Worm (Caenorhabditis elegans) whole organism, L1 larva: Measurements from ENCODE around the gene B0024.3.

Experiments used
- C04F5.9 ChIP-seq: sonication (generic microtip); optimal IDR thresholded peaks from 2 replicates; lab custom pipeline; 2016; ENCODE audit warnings: missing genetic modification characterization, missing compliant biosample characterization
- C16A3.4 ChIP-seq: fragments of 150-350 bp; optimal IDR thresholded peaks from 2 replicates; lab custom pipeline; 2014; ENCODE audit warnings: missing biosample characterization, missing genetic modification characterization
- C34B4.2 ChIP-seq: sonication (generic microtip); optimal IDR thresholded peaks from 2 replicates; lab custom pipeline; 2017; ENCODE audit warnings: mild to moderate bottlenecking, missing genetic modification characterization, missing compliant biosample characterization
- ama-1 ChIP-seq: fragments of 150-350 bp; optimal IDR thresholded peaks from 2 replicates; lab custom pipeline; 2014
- blmp-1 ChIP-seq: fragments of 150-350 bp; optimal IDR thresholded peaks from 2 replicates; lab custom pipeline; 2014; ENCODE audit warnings: missing biosample characterization, missing genetic modification characterization
- ceh-82 ChIP-seq, 3 experiments: fragments of 150-350 bp in 1 of 3; sonication (generic microtip) in 2 of 3; optimal IDR thresholded peaks; 2 replicates each; lab custom pipeline; 2014 to 2017; ENCODE audit warnings: missing biosample characterization in 3 of 3, missing genetic modification characterization in 3 of 3
- ceh-88 ChIP-seq: fragments of 200-800 bp; sonication (Bioruptor generic); IDR thresholded peaks from 2 replicates; pipeline ENCODE4 v1.3.6; 2022; ENCODE audit warnings: missing genetic modification characterization, missing compliant biosample characterization
- ces-1 ChIP-seq: fragments of 150-350 bp; optimal IDR thresholded peaks from 2 replicates; lab custom pipeline; 2014; ENCODE audit warnings: missing biosample characterization, missing genetic modification reagents, missing genetic modification characterization
- dpl-1 ChIP-seq, 3 experiments: fragments of 150-350 bp in 2 of 3; sonication (generic microtip) in 1 of 3; optimal IDR thresholded peaks; 2 replicates each; lab custom pipeline; 2014 to 2017; ENCODE audit warnings: missing biosample characterization in 3 of 3, missing genetic modification characterization in 3 of 3, missing genetic modification reagents in 3 of 3
- dsc-1 ChIP-seq: sonication (generic microtip); optimal IDR thresholded peaks from 2 replicates; lab custom pipeline; 2016; ENCODE audit warnings: mild to moderate bottlenecking, missing genetic modification characterization, missing compliant biosample characterization
- efl-1 ChIP-seq, 4 experiments: fragments of 150-350 bp; optimal IDR thresholded peaks in 3 of 4; peaks in 1 of 4; 1 replicate in 1 of 4; 2 replicates in 3 of 4; lab custom pipeline; 2014; ENCODE audit warnings: missing biosample characterization in 2 of 4, missing genetic modification characterization in 2 of 4, missing genetic modification reagents in 2 of 4
- egl-13 ChIP-seq: sonication (generic microtip); optimal IDR thresholded peaks from 2 replicates; lab custom pipeline; 2016; ENCODE audit warnings: missing genotype, missing genetic modification reagents, missing genetic modification characterization, missing compliant biosample characterization
- fkh-10 ChIP-seq: sonication (generic microtip); optimal IDR thresholded peaks from 2 replicates; lab custom pipeline; 2017; ENCODE audit warnings: missing biosample characterization, missing genetic modification reagents, missing genetic modification characterization
- fkh-8 ChIP-seq: sonication (generic microtip); optimal IDR thresholded peaks from 2 replicates; lab custom pipeline; 2016; ENCODE audit warnings: mild to moderate bottlenecking, missing genetic modification characterization, missing compliant biosample characterization
- fos-1 ChIP-seq: fragments of 150-350 bp; optimal IDR thresholded peaks from 2 replicates; lab custom pipeline; 2014; ENCODE audit warnings: missing biosample characterization, missing genetic modification characterization
- hlh-17 ChIP-seq: fragments of 200-800 bp; sonication (Bioruptor generic); optimal IDR thresholded peaks from 2 replicates; lab custom pipeline; 2018; ENCODE audit warnings: missing genetic modification characterization, mild to moderate bottlenecking, missing compliant biosample characterization, moderate library complexity, borderline replicate concordance
- hlh-4 ChIP-seq: sonication (generic microtip); optimal IDR thresholded peaks from 2 replicates; lab custom pipeline; 2016; ENCODE audit warnings: mild to moderate bottlenecking, missing genetic modification characterization, missing compliant biosample characterization
- irx-1 ChIP-seq: sonication (generic microtip); optimal IDR thresholded peaks from 2 replicates; lab custom pipeline; 2016; ENCODE audit warnings: missing genetic modification characterization, missing compliant biosample characterization
- jun-1 ChIP-seq: fragments of 150-350 bp; optimal IDR thresholded peaks from 2 replicates; lab custom pipeline; 2014; ENCODE audit warnings: missing biosample characterization, missing genetic modification reagents, missing genetic modification characterization
- lin-14 ChIP-seq: fragments of 200-800 bp; sonication (Bioruptor generic); optimal IDR thresholded peaks from 2 replicates; lab custom pipeline; 2018; ENCODE audit warnings: mild to moderate bottlenecking, missing genetic modification characterization, moderate library complexity, missing compliant biosample characterization
- lin-35 ChIP-seq, 2 experiments: fragments of 150-350 bp; optimal IDR thresholded peaks; 2 replicates each; lab custom pipeline; 2014; ENCODE audit warnings: missing biosample characterization in 2 of 2, missing genetic modification characterization in 2 of 2, missing genetic modification reagents in 2 of 2
- lsy-2 ChIP-seq, 2 experiments: fragments of 150-350 bp; optimal IDR thresholded peaks; 2 replicates each; lab custom pipeline; 2014; ENCODE audit warnings: missing biosample characterization in 2 of 2, missing genetic modification characterization in 2 of 2
- mab-9 ChIP-seq: fragments of 200-800 bp; sonication (Bioruptor generic); IDR thresholded peaks from 2 replicates; pipeline ENCODE4 v1.3.6; 2022; ENCODE audit warnings: missing genetic modification reagents, missing genetic modification characterization, missing compliant biosample characterization
- mdl-1 ChIP-seq, 2 experiments: fragments of 150-350 bp; optimal IDR thresholded peaks; 2 replicates each; lab custom pipeline; 2014 to 2017; ENCODE audit warnings: missing biosample characterization in 2 of 2, missing genetic modification characterization in 2 of 2, inconsistent platforms in 1 of 2
- mef-2 ChIP-seq: fragments of 150-350 bp; optimal IDR thresholded peaks from 2 replicates; lab custom pipeline; 2014; ENCODE audit warnings: missing biosample characterization, missing genetic modification characterization
- mep-1 ChIP-seq: fragments of 150-350 bp; optimal IDR thresholded peaks from 2 replicates; lab custom pipeline; 2014; ENCODE audit warnings: missing biosample characterization, missing genetic modification characterization
- nhr-12 ChIP-seq: sonication (generic microtip); optimal IDR thresholded peaks from 2 replicates; lab custom pipeline; 2017; ENCODE audit warnings: missing biosample characterization, missing genetic modification characterization
- nhr-47 ChIP-seq: sonication (generic microtip); optimal IDR thresholded peaks from 2 replicates; lab custom pipeline; 2016; ENCODE audit warnings: mild to moderate bottlenecking, missing genetic modification characterization, moderate library complexity, missing compliant biosample characterization
- nhr-71 ChIP-seq: sonication (generic microtip); optimal IDR thresholded peaks from 2 replicates; lab custom pipeline; 2016; ENCODE audit warnings: mild to moderate bottlenecking, missing genetic modification characterization, moderate library complexity, missing compliant biosample characterization
- pax-3 ChIP-seq: fragments of 200-800 bp; sonication (Bioruptor generic); optimal IDR thresholded peaks from 2 replicates; lab custom pipeline; 2018; ENCODE audit warnings: mild to moderate bottlenecking, missing genetic modification characterization, moderate library complexity, missing compliant biosample characterization
- pqm-1 ChIP-seq: sonication (generic microtip); optimal IDR thresholded peaks from 3 replicates; lab custom pipeline; 2017; ENCODE audit warnings: missing biosample characterization, missing genetic modification characterization
- rnt-1 ChIP-seq: sonication (generic microtip); optimal IDR thresholded peaks from 2 replicates; lab custom pipeline; 2016; ENCODE audit warnings: mild to moderate bottlenecking, missing genetic modification characterization, moderate library complexity, missing compliant biosample characterization
- skn-1 ChIP-seq: fragments of 150-350 bp; optimal IDR thresholded peaks from 2 replicates; lab custom pipeline; 2014; ENCODE audit warnings: missing biosample characterization, missing genetic modification characterization
- snu-23 ChIP-seq: sonication (generic microtip); optimal IDR thresholded peaks from 2 replicates; lab custom pipeline; 2016; ENCODE audit warnings: missing genetic modification characterization, missing compliant biosample characterization
- sptf-1 ChIP-seq: fragments of 150-350 bp; optimal IDR thresholded peaks from 2 replicates; lab custom pipeline; 2014; ENCODE audit warnings: missing biosample characterization, missing genetic modification characterization
- swsn-7 ChIP-seq: sonication (generic microtip); optimal IDR thresholded peaks from 2 replicates; lab custom pipeline; 2016; ENCODE audit warnings: missing genetic modification characterization, missing compliant biosample characterization
- tbx-2 ChIP-seq: sonication (generic microtip); optimal IDR thresholded peaks from 2 replicates; lab custom pipeline; 2016; ENCODE audit warnings: missing genetic modification characterization, missing compliant biosample characterization
- unc-30 ChIP-seq: sonication (generic microtip); optimal IDR thresholded peaks from 2 replicates; lab custom pipeline; 2017; ENCODE audit warnings: missing biosample characterization, missing genetic modification characterization
- unc-86 ChIP-seq: sonication (generic microtip); optimal IDR thresholded peaks from 2 replicates; lab custom pipeline; 2016; ENCODE audit warnings: missing genetic modification characterization, missing compliant biosample characterization
- xbp-1 ChIP-seq: sonication (generic microtip); optimal IDR thresholded peaks from 2 replicates; lab custom pipeline; 2016; ENCODE audit warnings: missing genetic modification characterization, missing compliant biosample characterization
- zag-1 ChIP-seq: fragments of 150-350 bp; optimal IDR thresholded peaks from 2 replicates; lab custom pipeline; 2014; ENCODE audit warnings: missing biosample characterization, missing genetic modification characterization
- zip-4 ChIP-seq: fragments of 200-800 bp; sonication (Bioruptor generic); optimal IDR thresholded peaks from 2 replicates; lab custom pipeline; 2018; ENCODE audit warnings: mild to moderate bottlenecking, missing genetic modification characterization, moderate library complexity, missing compliant biosample characterization
- ztf-4 ChIP-seq: fragments of 150-350 bp; optimal IDR thresholded peaks from 2 replicates; lab custom pipeline; 2014; ENCODE audit warnings: missing biosample characterization, missing genetic modification characterization

The B0024.3 gene

DNA sequence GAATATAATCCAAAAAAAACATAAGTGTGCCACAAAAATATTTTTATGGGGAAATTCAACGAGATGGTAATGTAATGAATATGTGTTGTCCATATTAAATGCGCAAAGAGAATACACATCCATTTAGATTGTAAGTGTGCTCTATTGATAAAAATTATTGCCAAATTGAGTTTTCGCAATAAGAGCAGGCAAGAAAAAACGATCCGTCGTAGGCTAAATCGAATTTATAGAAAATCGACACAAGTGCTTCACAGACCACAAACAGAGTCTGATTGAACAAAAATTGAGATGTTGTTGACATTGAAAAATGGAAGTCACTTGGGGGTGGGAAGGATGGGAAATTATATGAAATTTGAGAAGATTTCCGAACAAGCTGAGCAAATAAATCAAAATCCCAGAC lies 22.3 kb upstream of the B0024.3 start:
- TF ChIP-seq nhr-47 (tag; lab: Kevin White, UChicago) = peak; percentile 6
- TF ChIP-seq ces-1 = peak; percentile 10
- TF ChIP-seq fos-1 (tag; lab: Kevin White, UChicago) = no peak
- peak; percentile 18 for TF ChIP-seq nhr-71
- TF ChIP-seq rnt-1 = no peak
- TF ChIP-seq lin-14 (GFP tag; lab: Kevin White, UChicago) = peak; percentile 56

DNA sequence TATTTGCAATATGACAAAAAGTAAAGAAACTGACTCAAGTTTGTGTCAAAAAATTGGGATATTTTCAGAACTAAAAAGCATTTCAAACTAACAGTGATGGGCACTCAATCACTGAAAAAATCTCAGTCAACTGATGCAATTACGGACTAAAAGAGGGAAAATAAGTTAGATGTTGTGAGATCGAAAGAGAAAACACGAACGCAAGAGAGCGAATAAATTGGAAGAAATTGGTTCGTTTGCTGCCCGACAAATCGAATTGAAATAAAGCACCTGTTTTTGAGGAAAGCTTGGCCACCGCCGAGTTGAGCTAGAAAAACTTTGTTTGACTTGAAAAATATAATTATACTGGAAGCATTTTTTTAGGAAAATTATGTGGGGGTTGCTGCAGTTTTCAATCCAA lies 21.3 kb upstream of the B0024.3 start:
- TF ChIP-seq unc-30 = no peak
- TF ChIP-seq sptf-1 = no peak
- no peak for TF ChIP-seq hlh-4 (tag; lab: Kevin White, UChicago)
- TF ChIP-seq swsn-7 (tag; lab: Kevin White, UChicago) = no peak
- no peak for TF ChIP-seq blmp-1 (tag; lab: Kevin White, UChicago)
- no peak for TF ChIP-seq lin-35 (GFP tag; optimal IDR thresholded peaks at IDR 0.05; lab: Kevin White, UChicago)
- no peak for TF ChIP-seq fkh-8 (tag; lab: Kevin White, UChicago)
- no peak for TF ChIP-seq dsc-1 (tag; lab: Kevin White, UChicago)
- no peak for TF ChIP-seq zag-1 (tag; lab: Kevin White, UChicago)
- no peak for TF ChIP-seq snu-23 (GFP tag; lab: Kevin White, UChicago)
- no peak for TF ChIP-seq nhr-12 (tag; lab: Kevin White, UChicago)
- no peak for TF ChIP-seq pqm-1 (tag; lab: Kevin White, UChicago)

- no peak for TF ChIP-seq C34B4.2 (tag; lab: Kevin White, UChicago)
- no peak for TF ChIP-seq egl-13
- no peak for TF ChIP-seq unc-30
- peak; percentile 14 for TF ChIP-seq dsc-1 (tag; lab: Kevin White, UChicago)
Measured at ce11 chrV:10270214-10270613, 17.1 kb upstream of the B0024.3 start, which contains the start of gene ric-4. TSS of gene ric-4 (minus strand) at chrV:10270314.

DNA sequence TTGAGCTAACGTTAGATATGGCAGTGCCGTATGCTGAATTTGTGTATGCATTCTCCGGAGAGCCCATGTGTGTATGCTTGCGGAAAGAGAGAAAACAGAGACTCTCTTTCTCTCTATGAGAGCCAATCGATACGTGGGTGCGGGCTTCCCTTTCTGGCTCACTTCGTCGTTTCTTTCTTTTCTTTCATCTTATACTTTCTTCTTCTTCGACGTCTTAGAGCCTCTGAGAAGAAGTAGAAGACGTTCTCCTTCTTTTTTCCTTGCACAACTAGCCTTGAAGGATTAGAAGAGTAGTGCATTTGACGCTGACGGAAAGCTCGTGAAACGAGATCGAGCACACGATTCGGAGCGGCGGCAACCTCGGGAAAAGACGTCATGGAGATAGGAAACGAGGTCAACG lies 13.5 kb upstream of the B0024.3 start:
- TF ChIP-seq swsn-7 (tag; lab: Kevin White, UChicago) = peak; percentile 60
- peak; percentile 35 to 41 for TF ChIP-seq efl-1 (optimal IDR thresholded peaks at IDR 0.05; lab: Kevin White, UChicago)
- TF ChIP-seq efl-1 (GFP tag; optimal IDR thresholded peaks at IDR 0.05 in 1 of 2; lab: Kevin White, UChicago) = no peak
- TF ChIP-seq snu-23 (GFP tag; lab: Kevin White, UChicago) = peak; percentile 29
- peak; percentile 33 for TF ChIP-seq jun-1
- TF ChIP-seq zag-1 (tag; lab: Kevin White, UChicago) = peak; percentile 53
- TF ChIP-seq mab-9 = 0 out of 2 replicates have a peak, but pooled peaks have one; percentile 44
- peak; percentile 21 for TF ChIP-seq pax-3 (tag; lab: Kevin White, UChicago)
- TF ChIP-seq dpl-1 (GFP tag; optimal IDR thresholded peaks at IDR 0.05; lab: Kevin White, UChicago) = peak in 1 of 3 experiments; percentile 0
- TF ChIP-seq hlh-17 (GFP tag; lab: Kevin White, UChicago) = no peak
- peak; percentile 59 for TF ChIP-seq tbx-2 (tag; lab: Kevin White, UChicago)
- TF ChIP-seq skn-1 (tag; lab: Kevin White, UChicago) = peak; percentile 44
- no peak for TF ChIP-seq ama-1 (lab: Kevin White, UChicago)
- peak; percentile 1 for TF ChIP-seq ztf-4
- TF ChIP-seq rnt-1 = no peak
- peak; percentile 15 for TF ChIP-seq mep-1 (tag; lab: Kevin White, UChicago)
- peak; percentile 29 to 73 (median 46) for TF ChIP-seq ceh-82 (tag; optimal IDR thresholded peaks at IDR 0.05; lab: Kevin White, UChicago)
- TF ChIP-seq mdl-1 (tag; optimal IDR thresholded peaks at IDR 0.05; lab: Kevin White, UChicago) = no peak
- no peak for TF ChIP-seq C04F5.9 (tag; lab: Kevin White, UChicago)
- TF ChIP-seq fkh-8 (tag; lab: Kevin White, UChicago) = peak; percentile 79
- peak; percentile 6 to 57 for TF ChIP-seq lsy-2 (tag; optimal IDR thresholded peaks at IDR 0.05; lab: Kevin White, UChicago)
- peak; percentile 80 for TF ChIP-seq fkh-10 (GFP tag; lab: Kevin White, UChicago)
- peak; percentile 45 for TF ChIP-seq egl-13
- no peak for TF ChIP-seq fos-1 (tag; lab: Kevin White, UChicago)
- peak; percentile 56 for TF ChIP-seq nhr-71
- TF ChIP-seq lin-35 (GFP tag; optimal IDR thresholded peaks at IDR 0.05; lab: Kevin White, UChicago) = peak in 1 of 2 experiments; percentile 42
- TF ChIP-seq lin-14 (GFP tag; lab: Kevin White, UChicago) = peak; percentile 86
- peak; percentile 46 for TF ChIP-seq unc-86 (tag; lab: Kevin White, UChicago)
- TF ChIP-seq irx-1 = peak; percentile 32
- no peak for TF ChIP-seq C16A3.4
- TF ChIP-seq ceh-88 (GFP tag; lab: Robert Waterston, UW) = no peak
- TF ChIP-seq nhr-47 (tag; lab: Kevin White, UChicago) = peak; percentile 56
- TF ChIP-seq mef-2 (tag; lab: Kevin White, UChicago) = no peak
- peak; percentile 8 for TF ChIP-seq xbp-1
- TF ChIP-seq hlh-4 (tag; lab: Kevin White, UChicago) = no peak
- TF ChIP-seq zip-4 (GFP tag; lab: Kevin White, UChicago) = no peak
